Worm (Caenorhabditis elegans) whole organism, L3 larva: ENCODE results near the gene clec-225.

ENCODE experiments used
- aly-2 ChIP-seq: fragments of 150-350 bp; optimal IDR thresholded peaks from 2 replicates; lab custom pipeline; 2014; ENCODE audit warnings: missing biosample characterization, missing genetic modification characterization
- ceh-28 ChIP-seq: fragments of 150-350 bp; optimal IDR thresholded peaks from 2 replicates; lab custom pipeline; 2014; ENCODE audit warnings: missing biosample characterization, missing genetic modification reagents, missing genetic modification characterization
- egl-5 ChIP-seq: fragments of 150-350 bp; optimal IDR thresholded peaks from 2 replicates; lab custom pipeline; 2017; ENCODE audit warnings: missing biosample characterization, missing genetic modification reagents, missing genetic modification characterization, inconsistent platforms
- elt-1 ChIP-seq: fragments of 150-350 bp; optimal IDR thresholded peaks from 2 replicates; lab custom pipeline; 2014; ENCODE audit warnings: missing biosample characterization, missing genetic modification characterization
- elt-3 ChIP-seq, 3 experiments: fragments of 150-350 bp in 1 of 3; sonication (generic microtip) in 2 of 3; optimal IDR thresholded peaks; 2 replicates in 2 of 3; 4 replicates in 1 of 3; lab custom pipeline; 2014 to 2017; ENCODE audit warnings: missing biosample characterization in 3 of 3, missing genetic modification characterization in 3 of 3
- fkh-10 ChIP-seq: sonication (generic microtip); optimal IDR thresholded peaks from 2 replicates; lab custom pipeline; 2017; ENCODE audit warnings: missing biosample characterization, missing genetic modification reagents, missing genetic modification characterization
- lin-15B ChIP-seq: fragments of 150-350 bp; optimal IDR thresholded peaks from 2 replicates; lab custom pipeline; 2014; ENCODE audit warnings: missing biosample characterization, missing genetic modification characterization
- nhr-11 ChIP-seq: fragments of 150-350 bp; optimal IDR thresholded peaks from 2 replicates; lab custom pipeline; 2014; ENCODE audit warnings: missing biosample characterization, missing genetic modification characterization
- pha-4 ChIP-seq: fragments of 150-350 bp; optimal IDR thresholded peaks from 2 replicates; lab custom pipeline; 2014; ENCODE audit warnings: missing biosample characterization, missing genetic modification reagents, missing genetic modification characterization
- snpc-4 ChIP-seq: fragments of 150-350 bp; optimal IDR thresholded peaks from 2 replicates; lab custom pipeline; 2014; ENCODE audit warnings: missing biosample characterization, missing genetic modification characterization
- ztf-11 ChIP-seq: fragments of 150-350 bp; optimal IDR thresholded peaks from 2 replicates; lab custom pipeline; 2014; ENCODE audit warnings: missing biosample characterization, missing genetic modification characterization

DNA sequence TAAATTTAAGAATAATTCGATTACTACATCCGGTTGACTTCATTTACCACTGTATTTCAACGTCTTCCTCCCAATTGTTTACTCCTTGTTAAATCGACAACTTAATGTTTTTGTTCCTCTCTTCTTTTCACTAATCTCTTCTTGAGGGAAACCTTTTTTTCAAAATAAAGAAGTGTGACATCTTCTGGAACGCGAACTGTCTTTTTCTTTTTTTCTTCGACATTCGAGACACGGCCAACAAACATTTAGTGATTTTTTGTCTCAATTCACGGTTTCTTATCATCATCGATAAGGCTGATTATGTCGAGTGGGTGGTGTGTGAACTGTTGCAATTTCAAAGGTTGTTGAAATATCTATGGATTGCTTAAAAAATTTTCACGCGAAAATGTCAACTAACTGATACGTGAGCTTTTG lies 49.5 kb downstream of the clec-225 start:
- TF ChIP-seq ceh-28 (tag; lab: Kevin White, UChicago) (no peak), fkh-10 (GFP tag; lab: Kevin White, UChicago) (no peak), aly-2 (tag; lab: Kevin White, UChicago) (no peak), elt-1 (tag; lab: Kevin White, UChicago) (no peak), pha-4 (no peak), lin-15B (tag; lab: Kevin White, UChicago) (no peak), ztf-11 (tag; lab: Kevin White, UChicago) (no peak), elt-3 (tag; optimal IDR thresholded peaks at IDR 0.05; lab: Kevin White, UChicago) (peak in 1 of 3 experiments; percentile 5), egl-5 (no peak), snpc-4 (tag; lab: Kevin White, UChicago) (no peak), nhr-11 (no peak)
